Worm (Caenorhabditis elegans) whole organism, L4 larva: ENCODE results near the gene F54G2.1.

Experiments used
- F10B5.3 ChIP-seq: sonication (generic microtip); optimal IDR thresholded peaks from 2 replicates; lab custom pipeline; 2016; ENCODE audit warnings: mild to moderate bottlenecking, missing genetic modification characterization, missing compliant biosample characterization
- F26F4.8 ChIP-seq: fragments of 200-800 bp; sonication (Bioruptor generic); conservative IDR thresholded peaks from 2 replicates; pipeline ENCODE4 v1.3.6; 2022; ENCODE audit warnings: missing genetic modification characterization, missing compliant biosample characterization
- R02D3.7 ChIP-seq: fragments of 150-350 bp; sonication (generic microtip); optimal IDR thresholded peaks from 3 replicates; lab custom pipeline; 2014; ENCODE audit warnings: missing biosample characterization, missing genetic modification characterization
- Y105C5A.15 ChIP-seq: fragments of 200-800 bp; sonication (Bioruptor generic); IDR thresholded peaks from 2 replicates; pipeline ENCODE4 v1.3.6; 2022; ENCODE audit warnings: missing genetic modification characterization, missing compliant biosample characterization
- Y48G9A.11 ChIP-seq: fragments of 200-800 bp; sonication (Bioruptor generic); IDR thresholded peaks from 2 replicates; pipeline ENCODE4 v1.3.6; 2022; ENCODE audit warnings: missing genetic modification reagents, missing genetic modification characterization, missing compliant biosample characterization
- Y5F2A.4 ChIP-seq: fragments of 200-800 bp; sonication (Bioruptor generic); optimal IDR thresholded peaks from 2 replicates; lab custom pipeline; 2018; ENCODE audit warnings: mild to moderate bottlenecking, missing genetic modification characterization, missing compliant biosample characterization
- ZK546.5 ChIP-seq, 2 experiments: sonication (generic microtip); optimal IDR thresholded peaks; 2 replicates each; lab custom pipeline; 2017; ENCODE audit warnings: missing biosample characterization in 2 of 2, missing genetic modification characterization in 2 of 2
- aha-1 ChIP-seq: fragments of 150-350 bp; peaks from one replicate; lab custom pipeline; 2014; ENCODE audit warnings: missing biosample characterization, missing genetic modification characterization
- aly-2 ChIP-seq: sonication (generic microtip); optimal IDR thresholded peaks from 2 replicates; lab custom pipeline; 2018; ENCODE audit warnings: missing biosample characterization, missing genetic modification characterization
- attf-4 ChIP-seq: sonication (generic microtip); optimal IDR thresholded peaks from 3 replicates; lab custom pipeline; 2017; ENCODE audit warnings: missing biosample characterization, missing genetic modification characterization
- ceh-20 ChIP-seq: fragments of 200-800 bp; sonication (Bioruptor generic); IDR thresholded peaks from 2 replicates; pipeline ENCODE4 v1.3.6; 2022; ENCODE audit warnings: missing genetic modification reagents, missing genetic modification characterization, missing compliant biosample characterization
- ceh-28 ChIP-seq: fragments of 150-350 bp; optimal IDR thresholded peaks from 2 replicates; lab custom pipeline; 2014; ENCODE audit warnings: missing biosample characterization, missing genetic modification reagents, missing genetic modification characterization
- ceh-44 ChIP-seq: fragments of 200-800 bp; sonication (Bioruptor generic); IDR thresholded peaks from 2 replicates; pipeline ENCODE4 v1.3.6; 2022; ENCODE audit warnings: missing genetic modification reagents, missing genetic modification characterization, missing compliant biosample characterization
- ceh-82 ChIP-seq: sonication (generic microtip); optimal IDR thresholded peaks from 2 replicates; lab custom pipeline; 2017; ENCODE audit warnings: missing biosample characterization, missing genetic modification characterization
- ctbp-1 ChIP-seq: fragments of 200-800 bp; sonication (Bioruptor generic); IDR thresholded peaks from 2 replicates; pipeline ENCODE4 v1.3.6; 2022; ENCODE audit warnings: missing genetic modification reagents, missing genetic modification characterization, missing compliant biosample characterization
- daf-12 ChIP-seq: fragments of 150-350 bp; optimal IDR thresholded peaks from 2 replicates; lab custom pipeline; 2014; ENCODE audit warnings: missing biosample characterization, missing genetic modification reagents, missing genetic modification characterization
- daf-16 ChIP-seq, 3 experiments: sonication (generic microtip); optimal IDR thresholded peaks; 2 replicates each; lab custom pipeline; 2016 to 2017; ENCODE audit warnings: missing genetic modification characterization in 3 of 3, missing genetic modification reagents in 3 of 3, mild to moderate bottlenecking in 2 of 3, missing compliant biosample characterization in 2 of 3, missing biosample characterization in 1 of 3, moderate library complexity in 1 of 3
- daf-8 ChIP-seq: fragments of 200-800 bp; sonication (Bioruptor generic); IDR thresholded peaks from 2 replicates; pipeline ENCODE4 v1.3.6; 2022; ENCODE audit warnings: missing genetic modification characterization, missing compliant biosample characterization
- dmd-9 ChIP-seq: fragments of 200-800 bp; sonication (Bioruptor generic); IDR thresholded peaks from 2 replicates; pipeline ENCODE4 v1.3.6; 2022; ENCODE audit warnings: missing genetic modification reagents, missing genetic modification characterization, missing compliant biosample characterization
- dve-1 ChIP-seq: sonication (generic microtip); optimal IDR thresholded peaks from 2 replicates; lab custom pipeline; 2017; ENCODE audit warnings: antibody characterized with exemption, mild to moderate bottlenecking, missing genetic modification characterization, missing compliant biosample characterization; ENCODE audit not compliant: insufficient read depth
- fkh-10 ChIP-seq: fragments of 150-350 bp; optimal IDR thresholded peaks from 2 replicates; lab custom pipeline; 2014; ENCODE audit warnings: missing biosample characterization, missing genetic modification reagents, missing genetic modification characterization
- fos-1 ChIP-seq: fragments of 150-350 bp; optimal IDR thresholded peaks from 2 replicates; lab custom pipeline; 2014; ENCODE audit warnings: missing biosample characterization, missing genetic modification characterization
- hif-1 ChIP-seq, 2 experiments: sonication (generic microtip); optimal IDR thresholded peaks; 2 replicates each; lab custom pipeline; 2016 to 2017; ENCODE audit warnings: missing compliant biosample characterization in 2 of 2, missing genetic modification characterization in 2 of 2, missing genetic modification reagents in 2 of 2, missing genotype in 2 of 2, mild to moderate bottlenecking in 1 of 2
- hlh-11 ChIP-seq: fragments of 200-800 bp; sonication (Bioruptor generic); optimal IDR thresholded peaks from 2 replicates; lab custom pipeline; 2018; ENCODE audit warnings: mild to moderate bottlenecking, missing genetic modification characterization, missing compliant biosample characterization
- hlh-30 ChIP-seq: sonication (generic microtip); optimal IDR thresholded peaks from 2 replicates; lab custom pipeline; 2017; ENCODE audit warnings: antibody characterized with exemption, mild to moderate bottlenecking, missing genetic modification characterization, missing compliant biosample characterization; ENCODE audit not compliant: insufficient read depth
- jun-1 ChIP-seq: fragments of 150-350 bp; optimal IDR thresholded peaks from 2 replicates; lab custom pipeline; 2014; ENCODE audit warnings: missing biosample characterization, missing genetic modification reagents, missing genetic modification characterization
- lin-15B ChIP-seq: fragments of 150-350 bp; sonication (generic microtip); optimal IDR thresholded peaks from 3 replicates; lab custom pipeline; 2014; ENCODE audit warnings: missing biosample characterization, missing genetic modification characterization
- lin-38 ChIP-seq: fragments of 200-800 bp; sonication (Bioruptor generic); IDR thresholded peaks from 2 replicates; pipeline ENCODE4 v1.3.6; 2022; ENCODE audit warnings: missing genetic modification reagents, missing genetic modification characterization, missing compliant biosample characterization
- lsy-2 ChIP-seq, 2 experiments: fragments of 150-350 bp in 1 of 2; sonication (generic microtip) in 1 of 2; optimal IDR thresholded peaks; 2 replicates each; lab custom pipeline; 2014 to 2017; ENCODE audit warnings: missing biosample characterization in 2 of 2, missing genetic modification characterization in 2 of 2
- madf-5 ChIP-seq, 2 experiments: fragments of 200-800 bp; sonication (Bioruptor generic); IDR thresholded peaks; 2 replicates each; pipeline ENCODE4 v1.3.6; 2022; ENCODE audit warnings: missing compliant biosample characterization in 2 of 2, missing genetic modification characterization in 2 of 2
- mxl-3 ChIP-seq: fragments of 200-800 bp; sonication (Bioruptor generic); optimal IDR thresholded peaks from 2 replicates; lab custom pipeline; 2018; ENCODE audit warnings: mild to moderate bottlenecking, missing genetic modification characterization, missing compliant biosample characterization
- nhr-11 ChIP-seq: fragments of 150-350 bp; optimal IDR thresholded peaks from 2 replicates; lab custom pipeline; 2014; ENCODE audit warnings: missing biosample characterization, missing genetic modification characterization
- nhr-28 ChIP-seq: fragments of 150-350 bp; optimal IDR thresholded peaks from 2 replicates; lab custom pipeline; 2014; ENCODE audit warnings: missing biosample characterization, missing genetic modification characterization
- nhr-41 ChIP-seq: fragments of 200-800 bp; sonication (Bioruptor generic); IDR thresholded peaks from 2 replicates; pipeline ENCODE4 v1.3.6; 2022; ENCODE audit warnings: missing genetic modification reagents, missing genetic modification characterization, missing compliant biosample characterization
- nhr-48 ChIP-seq: sonication (generic microtip); optimal IDR thresholded peaks from 2 replicates; lab custom pipeline; 2016; ENCODE audit warnings: mild to moderate bottlenecking, missing genetic modification characterization, missing compliant biosample characterization
- skn-1 ChIP-seq: fragments of 150-350 bp; optimal IDR thresholded peaks from 2 replicates; lab custom pipeline; 2014; ENCODE audit warnings: missing biosample characterization, missing genetic modification characterization
- snpc-1.2 ChIP-seq: fragments of 200-800 bp; sonication (Bioruptor generic); IDR thresholded peaks from 2 replicates; pipeline ENCODE4 v1.3.6; 2022; ENCODE audit warnings: missing genetic modification reagents, missing genetic modification characterization, missing compliant biosample characterization
- unc-130 ChIP-seq: sonication (generic microtip); optimal IDR thresholded peaks from 2 replicates; lab custom pipeline; 2016; ENCODE audit warnings: missing genetic modification reagents, missing genetic modification characterization, missing compliant biosample characterization
- zfp-3 ChIP-seq: fragments of 200-800 bp; sonication (Bioruptor generic); conservative IDR thresholded peaks from 2 replicates; pipeline ENCODE4 v1.3.6; 2022; ENCODE audit warnings: missing genetic modification reagents, missing genetic modification characterization, missing compliant biosample characterization
- zip-11 ChIP-seq: fragments of 200-800 bp; sonication (Bioruptor generic); IDR thresholded peaks from 2 replicates; pipeline ENCODE4 v1.3.6; 2022; ENCODE audit warnings: missing genetic modification characterization, missing compliant biosample characterization
- zip-2 ChIP-seq: fragments of 150-350 bp; optimal IDR thresholded peaks from 2 replicates; lab custom pipeline; 2014; ENCODE audit warnings: missing biosample characterization, missing genetic modification characterization
- ztf-11 ChIP-seq: fragments of 150-350 bp; optimal IDR thresholded peaks from 2 replicates; lab custom pipeline; 2014; ENCODE audit warnings: missing biosample characterization, missing genetic modification characterization

The F54G2.1 gene

ce11 chrX:2596605-2597004, 67.6 kb downstream of the F54G2.1 start:
- TF ChIP-seq aha-1 (peak; percentile 97), ceh-28 (no peak), ZK546.5 (tag; optimal IDR thresholded peaks at IDR 0.05; lab: Kevin White, UChicago) (no peak), lin-15B (no peak), attf-4 (tag; lab: Kevin White, UChicago) (no peak), nhr-11 (peak; percentile 58), ceh-44 (no peak), hif-1 (tag; optimal IDR thresholded peaks at IDR 0.05; lab: Kevin White, UChicago) (peak in 1 of 2 experiments; percentile 75), ctbp-1 (GFP tag; lab: Robert Waterston, UW) (0 out of 2 replicates have a peak, but pooled peaks have one; percentile 41), jun-1 (tag; lab: Kevin White, UChicago) (no peak), lsy-2 (tag; optimal IDR thresholded peaks at IDR 0.05; lab: Kevin White, UChicago) (peak in 1 of 2 experiments; percentile 17), hlh-30 (peak; percentile 9)
- TF ChIP-seq, all 104 proteins: peak for 6

- TF ChIP-seq attf-4 (tag; lab: Kevin White, UChicago) (no peak), madf-5 (GFP tag; IDR thresholded peaks at IDR 0.05; lab: Robert Waterston, UW) (no peak), dve-1 (tag; lab: Kevin White, UChicago) (no peak), fos-1 (tag; lab: Kevin White, UChicago) (no peak), unc-130 (GFP tag; lab: Kevin White, UChicago) (no peak), ceh-82 (tag; lab: Kevin White, UChicago) (no peak), ztf-11 (tag; lab: Kevin White, UChicago) (no peak), daf-8 (GFP tag; lab: Robert Waterston, UW) (no peak), R02D3.7 (tag; lab: Kevin White, UChicago) (no peak), dmd-9 (GFP tag; lab: Robert Waterston, UW) (no peak), daf-12 (no peak), jun-1 (tag; lab: Kevin White, UChicago) (no peak), aly-2 (tag; lab: Kevin White, UChicago) (no peak), snpc-1.2 (GFP tag; lab: Robert Waterston, UW) (no peak), zip-2 (tag; lab: Kevin White, UChicago) (no peak), mxl-3 (no peak)
These were observed 68.5 kb downstream of the F54G2.1 start for ce11 chrX:2595757-2596059.

ce11 chrX:2595027-2595756, 69.0 kb downstream of the F54G2.1 start:
- TF ChIP-seq nhr-28 (no peak), zfp-3 (no peak), fkh-10 (GFP tag; lab: Kevin White, UChicago) (peak; percentile 14), nhr-48 (no peak), ceh-20 (GFP tag; lab: Robert Waterston, UW) (peak; percentile 71), F10B5.3 (tag; lab: Kevin White, UChicago) (no peak), Y5F2A.4 (GFP tag; lab: Kevin White, UChicago) (no peak), ceh-44 (no peak), aha-1 (no peak), nhr-11 (peak; percentile 31), daf-16 (GFP tag; optimal IDR thresholded peaks at IDR 0.05; lab: Kevin White, UChicago) (peak in 1 of 2 experiments; percentile 43), daf-16 (tag; optimal IDR thresholded peaks at IDR 0.05; lab: Kevin White, UChicago) (no peak), F26F4.8 (GFP tag; lab: Robert Waterston, UW) (no peak), ceh-82 (tag; lab: Kevin White, UChicago) (no peak), zip-11 (GFP tag; lab: Robert Waterston, UW) (no peak), dve-1 (tag; lab: Kevin White, UChicago) (no peak), hlh-11 (tag; lab: Kevin White, UChicago) (peak; percentile 63), skn-1 (no peak), lsy-2 (tag; optimal IDR thresholded peaks at IDR 0.05; lab: Kevin White, UChicago) (peak in 1 of 2 experiments; percentile 43), lin-38 (GFP tag; lab: Robert Waterston, UW) (no peak), Y48G9A.11 (GFP tag; lab: Robert Waterston, UW) (no peak), hif-1 (tag; optimal IDR thresholded peaks at IDR 0.05; lab: Kevin White, UChicago) (peak in 1 of 2 experiments; percentile 7), hlh-30 (peak; percentile 39), nhr-41 (GFP tag; lab: Robert Waterston, UW) (no peak), Y105C5A.15 (GFP tag; lab: Robert Waterston, UW) (no peak)
